Fruit fly (Drosophila melanogaster) whole organism, embryonic: ENCODE results near the gene MED28.

ENCODE experiments used
- B-H2 ChIP-seq: fragments of 200-800 bp; sonication (Bioruptor generic); optimal IDR thresholded peaks from 2 replicates; lab custom pipeline; 2018; ENCODE audit warnings: missing biosample characterization, mild to moderate bottlenecking, missing genetic modification characterization
- BEAF-32 ChIP-seq: fragments of 200-800 bp; sonication (Bioruptor generic); optimal IDR thresholded peaks from 3 replicates; lab custom pipeline; 2017; ENCODE audit warnings: missing biosample characterization, missing genetic modification characterization, mild to moderate bottlenecking, moderate library complexity, missing genetic modification reagents
- CG10209 ChIP-seq: fragments of 200-800 bp; sonication (Bioruptor generic); optimal IDR thresholded peaks from 3 replicates; lab custom pipeline; 2017; ENCODE audit warnings: missing biosample characterization, mild to moderate bottlenecking, missing genetic modification characterization, missing genetic modification reagents
- CG11085 ChIP-seq: fragments of 200-800 bp; sonication (Bioruptor generic); IDR thresholded peaks from 2 replicates; pipeline ENCODE4 v1.3.6; 2022; ENCODE audit warnings: missing biosample characterization, missing genetic modification characterization
- CG12299 ChIP-seq: fragments of 200-800 bp; sonication (Bioruptor generic); optimal IDR thresholded peaks from 2 replicates; lab custom pipeline; 2018; ENCODE audit warnings: missing biosample characterization, mild to moderate bottlenecking, missing genetic modification characterization
- CG12659 ChIP-seq: fragments of 200-800 bp; sonication (Bioruptor generic); optimal IDR thresholded peaks from 3 replicates; lab custom pipeline; 2017; ENCODE audit warnings: mild to moderate bottlenecking, missing biosample characterization, missing genetic modification reagents, missing genetic modification characterization
- CG12744 ChIP-seq: fragments of 200-800 bp; sonication (Bioruptor generic); optimal IDR thresholded peaks from 2 replicates; lab custom pipeline; 2016; ENCODE audit warnings: missing biosample characterization, missing genetic modification characterization
- CG13624 ChIP-seq: fragments of 200-800 bp; sonication (Bioruptor generic); optimal IDR thresholded peaks from 2 replicates; lab custom pipeline; 2016; ENCODE audit warnings: missing biosample characterization, missing genetic modification characterization
- CG1529 ChIP-seq: fragments of 200-800 bp; sonication (Bioruptor generic); optimal IDR thresholded peaks from 3 replicates; lab custom pipeline; 2018; ENCODE audit warnings: missing biosample characterization, missing genetic modification characterization
- CG15479 ChIP-seq: fragments of 200-800 bp; sonication (Bioruptor generic); optimal IDR thresholded peaks from 3 replicates; lab custom pipeline; 2019; ENCODE audit warnings: missing biosample characterization, mild to moderate bottlenecking, missing genetic modification characterization, moderate library complexity
- CG1602 ChIP-seq: fragments of 200-800 bp; sonication (Bioruptor generic); optimal IDR thresholded peaks from 3 replicates; lab custom pipeline; 2016; ENCODE audit warnings: missing biosample characterization, missing genetic modification characterization
- CG1603 ChIP-seq: fragments of 200-800 bp; sonication (Bioruptor generic); optimal IDR thresholded peaks from 2 replicates; lab custom pipeline; 2019; ENCODE audit warnings: missing biosample characterization, mild to moderate bottlenecking, missing genetic modification characterization, moderate library complexity
- CG16813 ChIP-seq: fragments of 200-800 bp; sonication (Bioruptor generic); IDR thresholded peaks from 3 replicates; pipeline ENCODE4 v1.3.6; 2022; ENCODE audit warnings: missing biosample characterization, missing genetic modification characterization; ENCODE audit not compliant: partially characterized antibody
- CG17328 ChIP-seq: fragments of 200-800 bp; sonication (Bioruptor generic); IDR thresholded peaks from 2 replicates; pipeline ENCODE4 v1.3.6; 2022; ENCODE audit warnings: missing biosample characterization, missing genetic modification characterization
- CG17385 ChIP-seq: fragments of 200-800 bp; sonication (Bioruptor generic); optimal IDR thresholded peaks from 3 replicates; lab custom pipeline; 2018; ENCODE audit warnings: missing biosample characterization, mild to moderate bottlenecking, missing genetic modification characterization
- CG7357 ChIP-seq: fragments of 200-800 bp; sonication (Bioruptor generic); IDR thresholded peaks from 3 replicates; pipeline ENCODE4 v1.3.6; 2022; ENCODE audit warnings: missing biosample characterization, missing genetic modification characterization
- CG7372 ChIP-seq: fragments of 200-800 bp; sonication (Bioruptor generic); IDR thresholded peaks from 2 replicates; pipeline ENCODE4 v1.3.6; 2022; ENCODE audit warnings: missing biosample characterization, missing genetic modification characterization
- CG7928 ChIP-seq: fragments of 200-800 bp; sonication (Bioruptor generic); optimal IDR thresholded peaks from 2 replicates; lab custom pipeline; 2017; ENCODE audit warnings: missing biosample characterization, mild to moderate bottlenecking, missing genetic modification characterization
- CG8944 ChIP-seq: fragments of 200-800 bp; sonication (Bioruptor generic); optimal IDR thresholded peaks from 3 replicates; lab custom pipeline; 2016; ENCODE audit warnings: missing biosample characterization, missing genetic modification characterization
- CG9727 ChIP-seq: fragments of 200-800 bp; sonication (Bioruptor generic); optimal IDR thresholded peaks from 3 replicates; lab custom pipeline; 2017; ENCODE audit warnings: missing biosample characterization, mild to moderate bottlenecking, missing genetic modification characterization
- D19A ChIP-seq: fragments of 200-800 bp; optimal IDR thresholded peaks from 3 replicates; lab custom pipeline; 2019; ENCODE audit warnings: missing biosample characterization, mild to moderate bottlenecking, missing genetic modification characterization, moderate library complexity
- Dad ChIP-seq: fragments of 200-800 bp; sonication (Bioruptor generic); optimal IDR thresholded peaks from 3 replicates; lab custom pipeline; 2016; ENCODE audit warnings: missing biosample characterization, missing genetic modification characterization
- HLH54F ChIP-seq: fragments of 200-800 bp; sonication (Bioruptor generic); optimal IDR thresholded peaks from 3 replicates; lab custom pipeline; 2016; ENCODE audit warnings: missing biosample characterization, missing genetic modification characterization
- Hmr ChIP-seq: fragments of 200-800 bp; sonication (Bioruptor generic); optimal IDR thresholded peaks from 3 replicates; lab custom pipeline; 2017; ENCODE audit warnings: mild to moderate bottlenecking, missing biosample characterization, missing genetic modification reagents, missing genetic modification characterization
- Hr3 ChIP-seq: fragments of 200-800 bp; sonication (Bioruptor generic); optimal IDR thresholded peaks from 3 replicates; lab custom pipeline; 2016; ENCODE audit warnings: missing biosample characterization, missing genetic modification characterization
- Meics ChIP-seq: fragments of 200-800 bp; sonication (Bioruptor generic); optimal IDR thresholded peaks from 2 replicates; lab custom pipeline; 2017; ENCODE audit warnings: missing biosample characterization, mild to moderate bottlenecking, missing genetic modification characterization
- NfI ChIP-seq: fragments of 200-800 bp; sonication (Bioruptor generic); optimal IDR thresholded peaks from 3 replicates; lab custom pipeline; 2018; ENCODE audit warnings: missing biosample characterization, mild to moderate bottlenecking, missing genetic modification characterization, moderate library complexity
- Ravus ChIP-seq: fragments of 200-800 bp; sonication (Bioruptor generic); IDR thresholded peaks from 2 replicates; pipeline ENCODE4 v1.3.6; 2022; ENCODE audit warnings: missing biosample characterization, missing genetic modification characterization
- Six4 ChIP-seq: fragments of 200-800 bp; sonication (Bioruptor generic); optimal IDR thresholded peaks from 2 replicates; lab custom pipeline; 2016; ENCODE audit warnings: missing biosample characterization, missing genetic modification characterization
- Sox100B ChIP-seq: fragments of 200-800 bp; sonication (Bioruptor generic); optimal IDR thresholded peaks from 3 replicates; lab custom pipeline; 2018; ENCODE audit warnings: missing biosample characterization, mild to moderate bottlenecking, missing genetic modification characterization
- Ssrp ChIP-seq: fragments of 200-800 bp; sonication (Bioruptor generic); optimal IDR thresholded peaks from 2 replicates; lab custom pipeline; 2018; ENCODE audit warnings: missing biosample characterization, mild to moderate bottlenecking, missing genetic modification characterization, moderate library complexity
- Usf ChIP-seq: fragments of 200-800 bp; sonication (Bioruptor generic); optimal IDR thresholded peaks from 2 replicates; lab custom pipeline; 2017; ENCODE audit warnings: missing genotype, missing biosample characterization, missing genetic modification characterization
- abd-A ChIP-seq: fragments of 200-800 bp; sonication (Bioruptor generic); optimal IDR thresholded peaks from 3 replicates; lab custom pipeline; 2019; ENCODE audit warnings: missing biosample characterization, mild to moderate bottlenecking, missing genetic modification characterization, moderate library complexity
- bbx ChIP-seq: fragments of 200-800 bp; sonication (Bioruptor generic); IDR thresholded peaks from 2 replicates; pipeline ENCODE4 v1.3.6; 2022; ENCODE audit warnings: missing biosample characterization, missing genetic modification characterization; ENCODE audit not compliant: partially characterized antibody
- bigmax ChIP-seq: fragments of 200-800 bp; sonication (Bioruptor generic); optimal IDR thresholded peaks from 2 replicates; lab custom pipeline; 2018; ENCODE audit warnings: missing biosample characterization, mild to moderate bottlenecking, missing genetic modification characterization
- cas ChIP-seq: fragments of 200-800 bp; sonication (Bioruptor generic); IDR thresholded peaks from 2 replicates; pipeline ENCODE4 v1.3.6; 2022; ENCODE audit warnings: missing biosample characterization, missing genetic modification characterization
- dimm ChIP-seq: fragments of 200-800 bp; sonication (Bioruptor generic); IDR thresholded peaks from 2 replicates; pipeline ENCODE4 v1.3.6; 2022; ENCODE audit warnings: missing biosample characterization, missing genetic modification characterization
- dm ChIP-seq: fragments of 200-800 bp; sonication (Bioruptor generic); optimal IDR thresholded peaks from 3 replicates; lab custom pipeline; 2016; ENCODE audit warnings: missing biosample characterization, missing genetic modification characterization
- fd3F ChIP-seq: fragments of 200-800 bp; sonication (Bioruptor generic); optimal IDR thresholded peaks from 2 replicates; lab custom pipeline; 2018; ENCODE audit warnings: missing biosample characterization, mild to moderate bottlenecking, missing genetic modification characterization, moderate library complexity
- fd96Cb ChIP-seq: fragments of 200-800 bp; sonication (Bioruptor generic); optimal IDR thresholded peaks from 2 replicates; lab custom pipeline; 2018; ENCODE audit warnings: missing biosample characterization, mild to moderate bottlenecking, missing genetic modification characterization, moderate library complexity
- hth ChIP-seq: fragments of >200 bp; optimal IDR thresholded peaks from 2 replicates; lab custom pipeline; 2017; ENCODE audit warnings: inconsistent platforms
- insv ChIP-seq, 2 experiments: fragments of 200-800 bp; sonication (Bioruptor generic); optimal IDR thresholded peaks; 3 replicates each; lab custom pipeline; 2016 to 2018; ENCODE audit warnings: missing biosample characterization in 2 of 2, missing genetic modification characterization in 2 of 2
- lola ChIP-seq, 3 experiments: fragments of >200 bp in 2 of 3; fragments of 200-800 bp in 1 of 3; sonication (Bioruptor generic) in 1 of 3; optimal IDR thresholded peaks; 2 replicates each; lab custom pipeline; 2017 to 2019; ENCODE audit warnings: missing biosample characterization in 3 of 3, missing genetic modification characterization in 3 of 3, mild to moderate bottlenecking in 1 of 3, moderate library complexity in 1 of 3
- mld ChIP-seq: fragments of 200-800 bp; sonication (Bioruptor generic); IDR thresholded peaks from 3 replicates; pipeline ENCODE4 v1.3.6; 2022; ENCODE audit warnings: missing biosample characterization, missing genetic modification characterization; ENCODE audit not compliant: partially characterized antibody
- nom ChIP-seq: fragments of 200-800 bp; sonication (Bioruptor generic); optimal IDR thresholded peaks from 2 replicates; lab custom pipeline; 2017; ENCODE audit warnings: missing biosample characterization, missing genetic modification characterization, mild to moderate bottlenecking, moderate library complexity, missing genetic modification reagents
- pros ChIP-seq: fragments of 200-800 bp; sonication (Bioruptor generic); optimal IDR thresholded peaks from 3 replicates; lab custom pipeline; 2019; ENCODE audit warnings: missing biosample characterization, mild to moderate bottlenecking, missing genetic modification characterization, moderate library complexity
- sqz ChIP-seq: fragments of 200-800 bp; sonication (Bioruptor generic); optimal IDR thresholded peaks from 3 replicates; lab custom pipeline; 2018; ENCODE audit warnings: missing biosample characterization, mild to moderate bottlenecking, missing genetic modification characterization
- tup ChIP-seq: fragments of 200-800 bp; sonication (Bioruptor generic); optimal IDR thresholded peaks from 2 replicates; lab custom pipeline; 2016; ENCODE audit warnings: missing biosample characterization, mild to moderate bottlenecking, missing genetic modification characterization, moderate library complexity
- yki ChIP-seq: fragments of >200 bp; optimal IDR thresholded peaks from 3 replicates; lab custom pipeline; 2018
- zen ChIP-seq: fragments of 200-800 bp; sonication (Bioruptor generic); optimal IDR thresholded peaks from 3 replicates; lab custom pipeline; 2018; ENCODE audit warnings: missing biosample characterization, mild to moderate bottlenecking, missing genetic modification characterization, moderate library complexity

MED28 gene

DNA sequence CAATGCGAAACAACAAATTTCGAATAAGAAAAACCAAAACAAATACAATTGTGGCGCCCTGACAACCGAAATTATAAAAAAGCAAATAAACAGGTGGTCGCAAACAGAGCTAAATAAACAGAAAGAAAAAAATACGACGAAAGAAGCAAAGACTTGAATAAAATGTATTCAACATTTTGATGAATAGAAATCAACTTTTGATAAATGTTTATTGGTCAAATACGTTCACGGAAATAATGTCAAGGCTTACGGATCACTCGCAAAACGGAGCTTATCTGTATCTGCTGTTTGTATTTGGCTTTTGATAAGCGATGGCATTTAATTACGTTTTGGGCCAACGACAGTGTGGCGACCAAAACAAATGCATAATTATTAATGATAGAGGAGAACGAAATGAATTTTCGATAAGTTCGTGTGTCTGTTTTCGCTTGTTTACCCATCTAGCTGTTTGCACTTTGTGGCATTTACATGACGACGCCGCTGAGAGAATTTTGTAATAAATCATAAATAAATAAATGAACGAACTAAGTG, 23.6 kb upstream of the MED28 start (continued):
- TF ChIP-seq Six4 (GFP tag; lab: Kevin White, UChicago) (no peak), CG15479 (GFP tag; lab: Kevin White, UChicago) (peak; percentile 47), Meics (GFP tag; lab: Kevin White, UChicago) (peak; percentile 38), HLH54F (GFP tag; lab: Kevin White, UChicago) (no peak), tup (GFP tag; lab: Kevin White, UChicago) (no peak), CG1529 (peak; percentile 26), Dad (GFP tag; lab: Kevin White, UChicago) (no peak), CG10209 (GFP tag; lab: Kevin White, UChicago) (peak; percentile 73), lola (GFP tag; optimal IDR thresholded peaks at IDR 0.05; lab: Kevin White, UChicago) (peak in 1 of 3 experiments; percentile 68), CG7357 (no peak), CG7372 (GFP tag; lab: Robert Waterston, UW) (no peak), CG1602 (peak; percentile 16), bbx (GFP tag; lab: Robert Waterston, UW) (no peak), Ravus (GFP tag; lab: Robert Waterston, UW) (no peak), CG9727 (GFP tag; lab: Kevin White, UChicago) (peak; percentile 74), mld (GFP tag; lab: Robert Waterston, UW) (no peak), Usf (GFP tag; lab: Kevin White, UChicago) (no peak), CG8944 (GFP tag; lab: Kevin White, UChicago) (no peak), pros (no peak), insv (GFP tag; optimal IDR thresholded peaks at IDR 0.05; lab: Kevin White, UChicago) (peak in 1 of 2 experiments; percentile 34), CG11085 (GFP tag; lab: Robert Waterston, UW) (peak; percentile 13; the same call in 1 of the 2 replicates), CG7928 (GFP tag; lab: Kevin White, UChicago) (no peak), fd96Cb (tag; lab: Kevin White, UChicago) (no peak), fd3F (GFP tag; lab: Kevin White, UChicago) (peak; percentile 55), CG12659 (GFP tag; lab: Kevin White, UChicago) (peak; percentile 26), CG1603 (tag; lab: Kevin White, UChicago) (peak; percentile 50), hth (lab: Kevin White, UChicago) (no peak), D19A (tag; lab: Kevin White, UChicago) (peak; percentile 47), NfI (GFP tag; lab: Kevin White, UChicago) (peak; percentile 29), zen (tag; lab: Kevin White, UChicago) (no peak), dm (GFP tag; lab: Kevin White, UChicago) (no peak), CG16813 (GFP tag; lab: Robert Waterston, UW) (no peak), Hmr (GFP tag; lab: Kevin White, UChicago) (peak; percentile 63), B-H2 (GFP tag; lab: Kevin White, UChicago) (peak; percentile 54), BEAF-32 (GFP tag; lab: Kevin White, UChicago) (no peak), abd-A (tag; lab: Kevin White, UChicago) (no peak), CG13624 (no peak), Sox100B (peak; percentile 72), dimm (GFP tag; lab: Robert Waterston, UW) (no peak), yki (lab: Kevin White, UChicago) (no peak), CG17385 (GFP tag; lab: Kevin White, UChicago) (peak; percentile 60), nom (GFP tag; lab: Kevin White, UChicago) (no peak), Hr3 (GFP tag; lab: Kevin White, UChicago) (peak; percentile 7), CG12299 (peak; percentile 62), CG12744 (peak; percentile 51), sqz (GFP tag; lab: Kevin White, UChicago) (peak; percentile 72), cas (GFP tag; lab: Robert Waterston, UW) (no peak), Ssrp (tag; lab: Kevin White, UChicago) (no peak), bigmax (no peak), CG17328 (GFP tag; lab: Robert Waterston, UW) (no peak)
